Worm (Caenorhabditis elegans): ENCODE results near the gene fbxa-105.

DNA sequence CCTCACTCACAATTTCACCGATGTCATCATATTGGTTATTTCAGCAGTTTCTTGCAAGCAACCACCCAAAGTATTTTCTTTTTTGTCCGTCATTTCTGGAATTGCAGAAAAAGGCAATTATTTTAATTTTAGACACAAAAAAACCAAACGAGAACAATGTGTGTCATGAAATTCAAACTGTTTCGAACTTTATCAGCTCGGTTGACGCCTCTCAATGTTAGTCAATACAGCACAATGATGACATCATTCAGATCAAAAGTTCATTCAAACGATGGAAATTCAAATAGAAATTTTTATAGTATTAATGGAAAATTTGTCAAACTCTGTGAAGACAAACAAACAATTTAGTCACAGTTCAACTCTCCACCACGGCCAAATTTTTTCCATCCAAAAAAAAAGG lies at the start of gene fbxa-105:
- TF ChIP-seq ceh-30 (tag; optimal IDR thresholded peaks at IDR 0.05) (no peak), tbx-2 (tag; optimal IDR thresholded peaks at IDR 0.05) (no peak), dve-1 (tag; optimal IDR thresholded peaks at IDR 0.05) (no peak), ceh-2 (tag; optimal IDR thresholded peaks at IDR 0.05) (no peak), ama-1 (optimal IDR thresholded peaks at IDR 0.05) (no peak)
